Worm (Caenorhabditis elegans) whole organism, L3 larva: ENCODE measurements around the gene C16D9.5.

Source experiments
- aly-2 ChIP-seq: fragments of 150-350 bp; optimal IDR thresholded peaks from 2 replicates; lab custom pipeline; 2014; ENCODE audit warnings: missing biosample characterization, missing genetic modification characterization
- ceh-82 ChIP-seq: fragments of 150-350 bp; optimal IDR thresholded peaks from 2 replicates; lab custom pipeline; 2014; ENCODE audit warnings: missing biosample characterization, missing genetic modification characterization
- nhr-12 ChIP-seq: fragments of 150-350 bp; optimal IDR thresholded peaks from 2 replicates; lab custom pipeline; 2014; ENCODE audit warnings: missing biosample characterization, missing genetic modification characterization
- nhr-23 ChIP-seq: fragments of 150-350 bp; optimal IDR thresholded peaks from 2 replicates; lab custom pipeline; 2014; ENCODE audit warnings: missing biosample characterization, missing genetic modification reagents, missing genetic modification characterization
- nhr-76 ChIP-seq: fragments of 150-350 bp; sonication (generic microtip); optimal IDR thresholded peaks from 5 replicates; lab custom pipeline; 2014; ENCODE audit warnings: missing biosample characterization, missing genetic modification characterization
- unc-39 ChIP-seq: sonication (generic microtip); optimal IDR thresholded peaks from 4 replicates; lab custom pipeline; 2017; ENCODE audit warnings: missing biosample characterization, missing genetic modification characterization
- unc-62 ChIP-seq: fragments of 150-350 bp; sonication (generic microtip); optimal IDR thresholded peaks from 4 replicates; lab custom pipeline; 2014; ENCODE audit warnings: missing biosample characterization, missing genetic modification reagents, missing genetic modification characterization

- no peak for TF ChIP-seq unc-39 (tag; lab: Kevin White, UChicago)
- no peak for TF ChIP-seq unc-62
- TF ChIP-seq nhr-23 (tag; lab: Kevin White, UChicago) = no peak
- TF ChIP-seq aly-2 = no peak
- TF ChIP-seq nhr-12 = no peak
- no peak for TF ChIP-seq ceh-82
- TF ChIP-seq nhr-76 = no peak
Observed at ce11 chrV:8282933-8283332, 37.6 kb upstream of the C16D9.5 start.
